Worm (Caenorhabditis elegans) whole organism, dauer: Measurements from ENCODE around the gene F13A2.3.

Source experiments
- unc-62 ChIP-seq: sonication (generic microtip); optimal IDR thresholded peaks from 2 replicates; lab custom pipeline; 2017; ENCODE audit warnings: missing biosample characterization, missing genetic modification reagents, missing genetic modification characterization

F13A2.3 gene

DNA sequence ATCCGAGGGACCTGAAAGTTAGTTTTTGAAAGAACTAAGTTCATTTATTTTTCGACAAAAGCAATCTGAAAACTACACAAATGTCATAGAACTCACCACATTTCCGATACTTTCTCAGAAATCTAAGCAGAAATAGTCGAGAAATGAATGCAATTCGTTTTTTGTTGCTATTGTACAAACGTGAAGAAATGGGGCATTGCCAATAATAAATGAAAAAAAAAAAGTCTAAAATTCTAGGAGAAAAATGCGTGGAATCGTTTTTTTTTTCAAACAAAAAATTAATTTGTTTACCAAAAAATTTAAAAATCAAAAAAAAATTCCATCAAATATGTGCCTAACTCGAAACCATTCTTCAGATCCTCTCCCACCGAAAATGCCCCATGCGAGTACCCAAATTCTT is 15.6 kb upstream of the F13A2.3 start, which contains the start of gene Y47D7A.17:
Y47D7A.17 (minus strand) TSS at position 101 of the 400 bp plus-strand sequence.
- TF ChIP-seq unc-62 (GFP tag; lab: Kevin White, UChicago): no peak

DNA sequence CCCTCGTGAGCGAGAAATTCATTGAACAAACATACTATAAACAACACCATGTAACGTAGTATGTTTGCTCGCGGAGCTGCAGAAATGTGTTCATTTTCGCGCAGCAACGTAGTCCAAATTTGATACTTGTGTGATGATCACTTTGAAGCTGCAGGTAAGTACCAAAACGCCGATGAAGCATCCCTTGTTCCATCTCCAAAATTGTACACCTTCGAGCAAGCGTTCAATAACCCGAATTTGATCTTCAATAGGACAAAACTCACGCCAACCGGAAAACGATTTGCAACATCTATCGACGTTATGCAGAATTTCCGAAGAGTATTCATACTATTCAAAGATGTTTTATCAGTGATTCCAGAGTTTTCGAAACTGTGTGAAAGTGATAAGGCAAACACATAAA is 14.5 kb upstream of the F13A2.3 start, which contains the start of gene Y47D7A.3:
Y47D7A.3 (plus strand) TSS at position 301 of the 400 bp plus-strand sequence.
- no peak for TF ChIP-seq unc-62 (GFP tag; lab: Kevin White, UChicago)

DNA sequence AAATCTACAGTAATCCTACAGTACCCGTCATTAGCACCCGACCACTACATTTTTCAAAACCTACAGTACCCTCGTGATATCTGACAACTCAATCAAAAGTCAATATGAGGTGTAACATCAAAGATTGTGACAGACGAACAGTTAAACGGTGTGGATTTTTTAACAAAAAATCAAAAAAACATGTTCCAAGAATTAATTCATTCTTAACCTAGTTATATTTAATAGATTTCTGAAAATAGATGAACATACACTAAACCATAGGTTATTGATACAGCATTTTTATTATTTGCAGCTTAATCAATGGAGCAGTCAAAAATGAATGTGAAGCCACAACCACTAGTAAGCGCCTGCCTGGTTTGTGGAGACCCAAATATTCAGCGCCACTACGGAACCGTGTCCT is 11.4 kb upstream of the F13A2.3 start, which contains the start of gene nhr-118:
nhr-118 (plus strand) TSS at position 301 of the 400 bp plus-strand sequence.
- no peak for TF ChIP-seq unc-62 (GFP tag; lab: Kevin White, UChicago)

DNA sequence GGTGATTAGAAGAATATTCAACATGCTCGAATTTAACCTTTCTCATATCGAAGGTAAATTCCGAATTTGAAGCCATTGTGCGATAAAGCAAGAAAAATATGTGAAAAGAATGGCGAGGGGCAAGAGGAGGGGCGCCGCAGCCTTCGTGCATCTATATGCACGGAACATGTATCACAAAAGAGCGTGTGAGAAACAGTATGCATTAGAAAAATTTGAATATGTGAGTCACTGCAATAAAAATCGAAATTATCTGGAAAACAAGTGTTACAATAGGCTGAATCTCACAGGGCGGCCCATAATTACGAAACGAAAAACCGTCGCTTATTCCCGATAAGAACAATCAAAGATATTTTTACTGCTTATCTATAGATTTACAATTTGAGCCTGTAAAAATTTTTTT is 5.7 kb upstream of the F13A2.3 start, which contains the start of gene F13A2.5:
F13A2.5 (minus strand) TSS at position 101 of the 400 bp plus-strand sequence.
- no peak for TF ChIP-seq unc-62 (GFP tag; lab: Kevin White, UChicago)

DNA sequence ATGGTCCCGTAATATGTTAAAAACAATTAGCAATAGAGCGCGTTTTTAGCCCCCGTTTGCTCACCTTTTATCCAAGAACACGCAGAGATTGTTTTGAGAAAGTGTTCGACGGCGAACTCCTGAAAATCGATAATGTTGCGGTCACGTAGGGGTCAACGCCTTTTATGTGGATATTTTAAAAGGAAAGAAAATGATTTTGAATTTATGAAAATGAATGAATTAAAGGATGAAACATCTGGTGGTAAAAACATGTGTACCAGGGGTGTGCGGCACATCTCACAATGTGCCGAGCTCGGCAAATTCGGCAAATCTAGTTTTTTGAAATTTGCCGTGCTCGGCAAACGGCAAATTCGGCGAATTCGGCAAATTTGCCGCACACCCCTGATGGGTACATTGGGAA is 4.0 kb upstream of the F13A2.3 start, which contains the start of gene F13A2.4:
F13A2.4 (minus strand) TSS at position 101 of the 400 bp plus-strand sequence.
- TF ChIP-seq unc-62 (GFP tag; lab: Kevin White, UChicago): no peak

DNA sequence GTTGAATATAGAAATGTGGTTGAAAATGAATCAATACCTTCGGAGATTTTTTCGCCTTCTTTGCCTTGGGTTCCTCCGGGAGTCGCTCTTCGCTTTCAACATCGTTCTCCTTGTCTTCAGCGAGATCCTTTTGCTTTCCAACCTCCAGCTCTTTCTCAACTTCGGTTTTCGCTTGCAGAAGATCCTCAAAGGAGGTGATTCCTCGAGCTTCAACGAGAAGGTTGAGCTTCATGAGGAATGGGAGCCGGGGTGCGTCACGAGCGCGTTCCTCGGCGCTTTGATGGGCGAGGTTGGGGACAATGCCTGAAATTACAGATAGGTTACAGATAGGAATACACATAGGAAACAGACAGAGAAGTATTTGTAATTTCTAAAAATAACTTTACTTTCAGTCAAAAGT is 2.7 kb upstream of the F13A2.3 start:
- TF ChIP-seq unc-62 (GFP tag; lab: Kevin White, UChicago): no peak

DNA sequence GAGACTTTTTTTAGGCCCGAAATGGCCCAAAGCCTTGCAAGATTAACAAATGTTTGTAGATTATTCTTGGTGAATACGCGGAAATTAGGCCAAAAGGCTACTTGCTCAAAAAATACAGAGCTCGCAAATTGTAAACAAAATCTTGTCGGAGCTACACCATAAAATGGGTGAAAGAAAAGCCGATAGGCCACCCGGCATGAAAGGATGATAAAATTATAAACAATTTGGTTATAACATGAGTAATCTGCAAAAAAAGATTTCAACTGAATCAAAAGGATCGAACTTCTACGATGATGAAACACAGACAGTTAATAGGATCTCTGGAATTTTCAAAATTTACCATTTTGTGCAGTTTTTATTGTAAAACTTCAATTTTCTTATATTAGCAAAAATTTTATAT is 2.0 kb upstream of the F13A2.3 start:
- TF ChIP-seq unc-62 (GFP tag; lab: Kevin White, UChicago): no peak

DNA sequence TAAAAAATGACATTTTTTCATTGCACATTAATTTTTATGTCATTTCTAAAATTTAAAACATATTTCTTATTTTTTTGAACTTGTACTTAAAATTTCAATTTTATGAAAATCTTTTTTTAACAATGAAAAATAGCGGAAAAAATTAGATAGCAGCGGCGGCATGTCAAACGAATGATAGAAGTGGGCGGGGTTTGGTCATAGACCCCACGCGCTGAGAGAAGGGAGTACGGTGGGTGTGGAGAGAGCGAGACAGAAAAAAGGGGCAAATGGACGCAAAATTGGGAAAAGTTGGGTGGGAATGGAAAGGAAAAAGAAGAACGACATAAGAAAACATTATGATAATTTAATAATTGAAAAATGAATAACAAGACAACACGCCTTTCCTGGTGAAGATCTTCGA is 8.2 kb downstream of the F13A2.3 start:
- TF ChIP-seq unc-62 (GFP tag; lab: Kevin White, UChicago): no peak

DNA sequence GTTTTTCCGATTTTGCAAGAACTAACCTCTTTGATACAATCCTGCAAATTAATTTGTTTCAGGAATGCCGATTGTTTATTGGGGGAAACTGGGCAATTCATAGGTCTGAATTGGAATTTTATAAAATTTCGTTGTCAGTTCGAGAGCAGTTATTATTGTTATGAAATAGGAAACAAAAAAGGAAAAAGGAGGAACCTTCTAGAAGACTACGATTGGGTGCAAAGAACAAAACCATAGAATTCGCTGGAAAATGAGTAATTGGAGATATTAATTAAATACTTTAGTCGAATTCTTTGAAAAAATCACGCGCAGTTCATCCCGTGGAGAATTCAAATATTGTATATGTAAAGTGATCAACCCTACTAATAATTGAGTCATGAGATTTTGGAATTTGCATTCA is 8.8 kb downstream of the F13A2.3 start, which contains the start of gene F13A2.9:
F13A2.9 (minus strand) TSS at position 101 of the 400 bp plus-strand sequence.
- TF ChIP-seq unc-62 (GFP tag; lab: Kevin White, UChicago): no peak

DNA sequence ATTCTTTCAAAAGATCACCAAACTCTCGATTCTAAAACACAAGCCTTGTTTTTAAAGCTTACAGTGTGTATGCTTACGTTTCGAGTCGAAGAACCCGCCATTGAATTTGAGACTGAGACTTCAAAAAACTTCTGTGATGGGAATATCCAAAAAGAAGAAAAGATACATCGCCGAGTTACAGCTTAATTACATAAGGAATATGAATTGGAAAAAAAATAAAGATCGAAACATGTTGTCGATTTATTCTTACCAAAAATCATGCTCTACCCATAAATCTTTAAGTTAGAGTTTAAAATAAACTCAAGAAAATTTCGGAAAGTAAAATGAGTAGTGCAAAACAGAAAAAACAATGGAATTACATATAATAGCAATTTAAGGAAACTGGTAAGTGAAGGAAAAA is 10.0 kb downstream of the F13A2.3 start, which contains the start of gene F13A2.10:
F13A2.10 (minus strand) TSS at position 101 of the 400 bp plus-strand sequence.
- no peak for TF ChIP-seq unc-62 (GFP tag; lab: Kevin White, UChicago)

DNA sequence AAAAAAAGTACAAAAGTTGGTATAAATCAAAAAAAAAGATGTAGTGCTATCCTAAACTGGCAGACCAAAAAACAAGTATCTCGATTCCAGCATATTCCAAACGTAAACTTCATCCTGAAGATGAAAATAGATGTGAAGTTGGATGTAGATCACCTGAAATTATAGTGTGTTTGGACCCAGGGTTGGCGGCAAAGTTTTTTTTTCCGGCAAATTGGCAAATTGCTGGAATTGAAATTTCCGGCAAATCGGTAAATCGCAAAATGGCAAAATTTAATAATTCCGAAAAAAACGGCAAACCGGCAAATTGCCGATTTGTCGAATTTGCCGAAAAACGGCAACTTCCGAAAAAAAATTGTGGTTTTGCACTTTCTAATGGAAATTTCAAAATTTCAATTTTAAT is 11.7 kb downstream of the F13A2.3 start, which contains the start of gene F13A2.2:
F13A2.2 (minus strand) TSS at position 101 of the 400 bp plus-strand sequence.
- no peak for TF ChIP-seq unc-62 (GFP tag; lab: Kevin White, UChicago)

DNA sequence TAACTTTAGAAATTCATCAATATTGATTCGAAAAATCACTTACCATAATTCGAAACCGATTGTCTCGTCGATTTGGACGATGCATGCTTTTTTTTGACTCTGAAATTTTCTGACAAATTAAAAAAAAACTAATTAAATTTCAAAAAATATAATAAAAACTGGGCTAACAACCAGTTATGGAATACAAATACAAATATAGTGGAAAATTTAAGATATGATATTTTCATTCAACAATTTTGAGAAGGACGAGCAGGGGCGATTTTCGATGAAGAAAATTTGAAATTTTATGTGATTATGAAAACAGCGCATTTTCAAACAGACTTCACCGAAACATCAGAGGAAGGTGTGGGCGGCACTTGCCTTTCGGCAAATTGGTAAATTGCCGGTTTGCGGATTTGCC is 13.9 kb downstream of the F13A2.3 start, which contains the start of gene F13A2.1:
F13A2.1 (minus strand) TSS at position 101 of the 400 bp plus-strand sequence.
- TF ChIP-seq unc-62 (GFP tag; lab: Kevin White, UChicago): no peak

DNA sequence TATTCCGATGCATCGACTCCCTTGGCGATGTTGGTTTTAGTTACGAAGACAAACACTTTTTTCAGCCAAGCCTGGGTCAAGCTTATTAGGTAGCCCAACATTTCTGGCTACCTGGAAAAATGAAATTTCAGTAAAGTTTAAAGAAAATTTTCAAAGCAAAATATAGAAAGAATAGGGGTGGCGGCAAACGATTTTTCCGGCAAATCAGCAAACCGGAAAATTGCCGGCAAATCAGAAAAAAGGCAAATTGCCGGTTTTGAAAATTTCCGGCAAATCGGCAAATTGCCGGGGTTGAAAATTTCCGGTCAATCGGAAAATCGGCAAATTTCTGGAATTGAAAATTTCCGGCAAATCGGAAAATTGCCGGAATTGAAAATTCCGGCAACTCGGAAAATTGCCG is 18.5 kb downstream of the F13A2.3 start, which contains the start of gene F32D1.8:
F32D1.8 (minus strand) TSS at position 101 of the 400 bp plus-strand sequence.
- no peak for TF ChIP-seq unc-62 (GFP tag; lab: Kevin White, UChicago)

DNA sequence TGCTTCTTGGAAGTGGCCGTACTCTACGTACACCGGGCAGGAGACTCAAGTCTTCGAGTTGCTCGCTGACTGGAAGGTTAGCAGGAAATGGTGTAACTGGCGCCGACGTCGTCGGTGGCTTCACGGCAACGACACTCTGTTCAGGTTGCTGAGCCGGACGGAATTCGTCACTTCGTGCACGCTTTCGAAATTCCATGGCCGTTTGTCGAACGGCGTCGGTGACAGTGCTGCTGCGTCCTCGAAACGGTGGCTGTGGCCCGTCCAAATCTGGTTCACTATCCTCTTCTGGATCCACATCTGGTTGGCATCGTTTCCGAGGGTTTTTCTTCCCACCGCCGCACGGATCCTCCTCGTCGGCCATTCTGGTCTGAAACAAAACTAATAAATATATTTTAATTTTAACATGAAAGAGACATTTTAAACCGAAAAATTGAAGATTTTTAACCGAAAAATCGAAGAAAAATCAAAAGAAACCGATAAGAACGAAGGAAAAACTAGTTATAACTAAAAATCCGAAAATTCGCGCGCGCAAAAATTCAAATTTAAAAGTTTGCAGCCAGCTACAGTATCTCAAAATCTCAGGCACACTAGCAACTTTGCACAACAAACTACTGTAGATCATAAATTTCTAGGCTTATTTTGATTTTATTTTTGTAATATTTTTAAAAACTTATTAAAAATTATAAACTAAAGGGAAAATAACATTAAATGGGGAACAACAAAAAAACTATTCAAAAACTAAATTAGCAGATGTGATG is 20.2 kb downstream of the F13A2.3 start, which contains the start of gene F32D1.7:
F32D1.7 (minus strand) TSS at position 367 of the 758 bp plus-strand sequence.
- TF ChIP-seq unc-62 (GFP tag; lab: Kevin White, UChicago): no peak

DNA sequence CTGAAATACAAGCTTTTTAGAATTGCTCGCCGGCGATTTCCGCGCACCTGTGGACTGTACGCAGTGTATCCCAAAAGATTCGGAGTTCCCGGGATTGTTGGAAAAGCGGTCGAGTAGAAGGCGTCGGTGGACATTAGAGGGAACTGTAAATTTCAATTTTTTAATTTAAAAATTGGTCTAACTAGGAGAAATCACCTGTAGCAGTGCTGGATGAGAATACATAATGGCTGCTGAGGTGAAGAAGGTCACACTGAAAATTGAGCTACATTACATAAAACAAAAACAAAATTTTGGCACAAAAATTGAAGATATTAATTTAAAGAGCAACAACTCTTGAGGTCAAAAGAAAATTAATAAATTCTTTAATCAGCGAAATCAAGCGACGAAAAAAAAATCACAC is 21.5 kb downstream of the F13A2.3 start, which contains the start of gene neg-1:
neg-1 (minus strand) TSS at position 250 of the 400 bp plus-strand sequence.
- TF ChIP-seq unc-62 (GFP tag; lab: Kevin White, UChicago): no peak

DNA sequence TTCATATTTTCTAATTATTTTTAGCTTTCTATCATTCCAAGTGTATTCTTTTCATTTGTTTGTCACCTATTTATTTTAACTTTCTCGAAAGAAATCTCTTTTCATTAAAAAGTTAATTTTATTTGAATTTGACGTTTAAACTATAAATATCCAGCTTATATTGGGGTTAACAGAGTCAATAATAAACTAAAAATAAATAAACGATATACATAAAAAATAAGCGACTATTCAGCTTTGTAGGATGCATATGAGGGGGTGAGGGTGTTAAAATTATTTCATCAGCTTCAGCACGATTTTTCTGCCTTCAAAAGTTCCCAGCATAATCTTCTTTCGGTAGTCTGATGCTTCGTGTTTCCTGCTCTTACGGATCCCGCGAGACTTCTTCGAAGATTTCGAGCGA is 22.5 kb downstream of the F13A2.3 start:
- no peak for TF ChIP-seq unc-62 (GFP tag; lab: Kevin White, UChicago)
